Fruit fly (Drosophila melanogaster) whole organism, prepupa: ENCODE data around the gene CG2224.

Source experiments
- CG11762 ChIP-seq: fragments of 200-800 bp; sonication (Bioruptor generic); optimal IDR thresholded peaks from 3 replicates; lab custom pipeline; 2016; ENCODE audit warnings: missing biosample characterization, missing genetic modification characterization; ENCODE audit not compliant: insufficient read depth
- CG11902 ChIP-seq: fragments of 200-800 bp; sonication (Bioruptor generic); optimal IDR thresholded peaks from 3 replicates; lab custom pipeline; 2016; ENCODE audit warnings: missing biosample characterization, missing genetic modification characterization
- CG15336 ChIP-seq: fragments of 200-800 bp; sonication (Bioruptor generic); IDR thresholded peaks from 2 replicates; pipeline ENCODE4 v1.3.6; 2022; ENCODE audit warnings: missing biosample characterization, missing genetic modification characterization
- CG31627 ChIP-seq: fragments of 200-800 bp; sonication (Bioruptor generic); optimal IDR thresholded peaks from 3 replicates; lab custom pipeline; 2016; ENCODE audit warnings: missing biosample characterization, missing genetic modification characterization
- CG32006 ChIP-seq: fragments of 200-800 bp; sonication (Bioruptor generic); optimal IDR thresholded peaks from 3 replicates; lab custom pipeline; 2017; ENCODE audit warnings: missing biosample characterization, mild to moderate bottlenecking, missing genetic modification characterization
- CG3919 ChIP-seq: fragments of 200-800 bp; sonication (Bioruptor generic); optimal IDR thresholded peaks from 3 replicates; lab custom pipeline; 2016; ENCODE audit warnings: missing biosample characterization, missing genetic modification characterization
- CG6163 ChIP-seq: fragments of 200-800 bp; sonication (Bioruptor generic); IDR thresholded peaks from 3 replicates; pipeline ENCODE4 v1.3.6; 2022; ENCODE audit warnings: missing biosample characterization, missing genetic modification characterization
- CG6276 ChIP-seq: fragments of 200-800 bp; sonication (Bioruptor generic); optimal IDR thresholded peaks from 2 replicates; lab custom pipeline; 2017; ENCODE audit warnings: missing biosample characterization, mild to moderate bottlenecking, missing genetic modification characterization
- CG6808 ChIP-seq: fragments of 200-800 bp; sonication (Bioruptor generic); optimal IDR thresholded peaks from 3 replicates; lab custom pipeline; 2017; ENCODE audit warnings: missing biosample characterization, missing genetic modification characterization, mild to moderate bottlenecking, moderate library complexity, missing genetic modification reagents
- CG6854 ChIP-seq: fragments of 200-800 bp; sonication (Bioruptor generic); optimal IDR thresholded peaks from 2 replicates; lab custom pipeline; 2017; ENCODE audit warnings: missing biosample characterization, mild to moderate bottlenecking, missing genetic modification characterization
- CG7368 ChIP-seq: fragments of 200-800 bp; sonication (Bioruptor generic); optimal IDR thresholded peaks from 3 replicates; lab custom pipeline; 2016; ENCODE audit warnings: missing biosample characterization, missing genetic modification characterization
- CG9139 ChIP-seq: fragments of 200-800 bp; sonication (Bioruptor generic); optimal IDR thresholded peaks from 3 replicates; lab custom pipeline; 2017; ENCODE audit warnings: missing biosample characterization, mild to moderate bottlenecking, missing genetic modification characterization
- Eip75B ChIP-seq: fragments of 200-800 bp; sonication (Bioruptor generic); optimal IDR thresholded peaks from 3 replicates; lab custom pipeline; 2016; ENCODE audit warnings: missing biosample characterization, missing genetic modification characterization
- Eip78C ChIP-seq: fragments of 200-800 bp; sonication (Bioruptor generic); peaks from one replicate; lab custom pipeline; 2016; ENCODE audit warnings: missing biosample characterization, missing genetic modification characterization
- Eip93F ChIP-seq: fragments of 200-800 bp; sonication (Bioruptor generic); optimal IDR thresholded peaks from 2 replicates; lab custom pipeline; 2016; ENCODE audit warnings: missing biosample characterization, mild to moderate bottlenecking, missing genetic modification characterization
- Ets21C ChIP-seq: fragments of 200-800 bp; sonication (Bioruptor generic); optimal IDR thresholded peaks from 3 replicates; lab custom pipeline; 2016; ENCODE audit warnings: missing biosample characterization, missing genetic modification characterization
- Hr38 ChIP-seq: sonication (Bioruptor generic); optimal IDR thresholded peaks from 2 replicates; lab custom pipeline; 2016; ENCODE audit warnings: missing biosample characterization, missing genetic modification characterization
- Hr39 ChIP-seq: fragments of 200-800 bp; sonication (Bioruptor generic); optimal IDR thresholded peaks from 2 replicates; lab custom pipeline; 2016; ENCODE audit warnings: missing biosample characterization, missing genetic modification characterization
- Lpt ChIP-seq: fragments of 200-800 bp; sonication (Bioruptor generic); optimal IDR thresholded peaks from 3 replicates; lab custom pipeline; 2016; ENCODE audit warnings: missing biosample characterization, missing genetic modification characterization
- OdsH ChIP-seq: fragments of 200-800 bp; sonication (Bioruptor generic); optimal IDR thresholded peaks from 3 replicates; lab custom pipeline; 2016; ENCODE audit warnings: missing biosample characterization, missing genetic modification characterization
- Smox ChIP-seq: fragments of 200-800 bp; sonication (Bioruptor generic); optimal IDR thresholded peaks from 3 replicates; lab custom pipeline; 2016; ENCODE audit warnings: missing biosample characterization, missing genetic modification characterization
- Sox15 ChIP-seq: fragments of 200-800 bp; sonication (Bioruptor generic); optimal IDR thresholded peaks from 3 replicates; lab custom pipeline; 2016; ENCODE audit warnings: missing biosample characterization, missing genetic modification characterization
- cyc ChIP-seq: fragments of 200-800 bp; sonication (Bioruptor generic); optimal IDR thresholded peaks from 3 replicates; lab custom pipeline; 2016; ENCODE audit warnings: missing biosample characterization, missing genetic modification characterization
- dac ChIP-seq: fragments of 200-800 bp; sonication (Bioruptor generic); optimal IDR thresholded peaks from 2 replicates; lab custom pipeline; 2017; ENCODE audit warnings: missing biosample characterization, mild to moderate bottlenecking, missing genetic modification characterization
- dsx ChIP-seq: fragments of 200-800 bp; optimal IDR thresholded peaks from 3 replicates; lab custom pipeline; 2019; ENCODE audit warnings: missing biosample characterization, mild to moderate bottlenecking, missing genetic modification characterization, moderate library complexity; ENCODE audit not compliant: poor library complexity, severe bottlenecking
- eg ChIP-seq: fragments of 200-800 bp; sonication (Bioruptor generic); IDR thresholded peaks from 3 replicates; pipeline ENCODE4 v1.3.6; 2022; ENCODE audit warnings: missing biosample characterization, missing genetic modification characterization
- esn ChIP-seq: fragments of 200-800 bp; sonication (Bioruptor generic); optimal IDR thresholded peaks from 2 replicates; lab custom pipeline; 2016; ENCODE audit warnings: missing biosample characterization, mild to moderate bottlenecking, missing genetic modification characterization, moderate library complexity
- fd59A ChIP-seq: fragments of 200-800 bp; sonication (Bioruptor generic); optimal IDR thresholded peaks from 2 replicates; lab custom pipeline; 2017; ENCODE audit warnings: missing biosample characterization, mild to moderate bottlenecking, missing genetic modification characterization, missing genetic modification reagents
- fd85E ChIP-seq: fragments of 200-800 bp; sonication (Bioruptor generic); optimal IDR thresholded peaks from 3 replicates; lab custom pipeline; 2016; ENCODE audit warnings: missing biosample characterization, missing genetic modification characterization
- lz ChIP-seq: fragments of 200-800 bp; sonication (Bioruptor generic); optimal IDR thresholded peaks from 3 replicates; lab custom pipeline; 2016; ENCODE audit warnings: missing biosample characterization, missing genetic modification characterization
- net ChIP-seq: fragments of 200-800 bp; sonication (Bioruptor generic); optimal IDR thresholded peaks from 3 replicates; lab custom pipeline; 2016; ENCODE audit warnings: missing biosample characterization, missing genetic modification characterization
- pdm3 ChIP-seq: fragments of 200-800 bp; sonication (Bioruptor generic); optimal IDR thresholded peaks from 3 replicates; lab custom pipeline; 2016; ENCODE audit warnings: missing biosample characterization, missing genetic modification characterization
- salr ChIP-seq, 2 experiments: fragments of 200-800 bp; sonication (Bioruptor generic); optimal IDR thresholded peaks; 3 replicates each; lab custom pipeline; 2016 to 2018; ENCODE audit warnings: missing biosample characterization in 2 of 2, missing genetic modification characterization in 2 of 2, mild to moderate bottlenecking in 1 of 2
- svp ChIP-seq: fragments of 200-800 bp; sonication (Bioruptor generic); peaks from one replicate; lab custom pipeline; 2016; ENCODE audit warnings: missing biosample characterization, missing genetic modification characterization
- topi ChIP-seq: fragments of 200-800 bp; sonication (Bioruptor generic); optimal IDR thresholded peaks from 3 replicates; lab custom pipeline; 2016; ENCODE audit warnings: missing biosample characterization, missing genetic modification characterization
- vri ChIP-seq: fragments of 200-800 bp; sonication (Bioruptor generic); optimal IDR thresholded peaks from 3 replicates; lab custom pipeline; 2016; ENCODE audit warnings: missing biosample characterization, mild to moderate bottlenecking, missing genetic modification characterization

Gene CG2224

DNA sequence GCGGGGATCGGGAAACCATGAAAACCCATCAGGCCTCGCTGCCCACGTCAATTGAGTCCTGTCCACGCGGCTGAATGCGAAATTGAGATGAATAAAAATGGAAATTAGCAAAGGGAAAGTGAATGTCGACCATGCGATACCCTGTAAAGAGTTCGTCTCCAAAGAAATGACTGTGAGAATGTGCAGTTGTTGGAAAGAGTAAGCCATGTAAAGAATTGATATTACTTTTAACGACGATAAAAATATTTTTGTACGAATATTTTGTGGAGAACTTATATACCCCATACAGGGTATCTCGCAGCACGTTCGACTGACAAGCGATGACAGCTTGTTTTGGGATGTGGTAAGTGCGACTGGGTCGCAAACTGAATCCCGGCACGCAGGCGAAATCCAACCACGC lies 42.1 kb upstream of the CG2224 start (continued):
- TF ChIP-seq cyc (GFP tag; lab: Kevin White, UChicago): peak; percentile 76
- peak; percentile 43 for TF ChIP-seq CG6808 (GFP tag; lab: Kevin White, UChicago)
- TF ChIP-seq vri (GFP tag; lab: Kevin White, UChicago): no peak
- peak; percentile 62 for TF ChIP-seq Smox (GFP tag; lab: Kevin White, UChicago)
- TF ChIP-seq eg (GFP tag; lab: Robert Waterston, UW): peak; percentile 76
- peak; percentile 63 for TF ChIP-seq Ets21C (GFP tag; lab: Kevin White, UChicago)
- TF ChIP-seq Hr38 (GFP tag; lab: Kevin White, UChicago): no peak
- no peak for TF ChIP-seq dac (GFP tag; lab: Kevin White, UChicago)
- peak; percentile 63 for TF ChIP-seq Eip75B (GFP tag; lab: Kevin White, UChicago)
- TF ChIP-seq svp (GFP tag; lab: Kevin White, UChicago): peak; percentile 86
- no peak for TF ChIP-seq CG6854
- peak; percentile 48 for TF ChIP-seq Sox15 (GFP tag; lab: Kevin White, UChicago)
- TF ChIP-seq CG11902 (GFP tag; lab: Kevin White, UChicago): peak; percentile 52
- no peak for TF ChIP-seq esn (GFP tag; lab: Kevin White, UChicago)
- TF ChIP-seq CG15336 (GFP tag; lab: Robert Waterston, UW): peak; percentile 72
- TF ChIP-seq dsx (GFP tag; lab: Kevin White, UChicago): no peak
- TF ChIP-seq CG11762 (GFP tag; lab: Kevin White, UChicago): peak; percentile 25
- peak; percentile 1 to 41 for TF ChIP-seq salr (GFP tag; optimal IDR thresholded peaks at IDR 0.05; lab: Kevin White, UChicago)
- TF ChIP-seq CG31627 (GFP tag; lab: Kevin White, UChicago): peak; percentile 83
- TF ChIP-seq CG32006 (GFP tag; lab: Kevin White, UChicago): peak; percentile 73
- no peak for TF ChIP-seq Eip78C
- no peak for TF ChIP-seq fd85E (GFP tag; lab: Kevin White, UChicago)
- peak; percentile 37 for TF ChIP-seq CG7368 (GFP tag; lab: Kevin White, UChicago)
- peak; percentile 72 for TF ChIP-seq topi (GFP tag; lab: Kevin White, UChicago)
- peak; percentile 88 for TF ChIP-seq Hr39 (GFP tag; lab: Kevin White, UChicago)
- TF ChIP-seq pdm3: peak; percentile 60
- peak; percentile 76 for TF ChIP-seq CG3919
- TF ChIP-seq Lpt: no peak
- peak; percentile 16 for TF ChIP-seq CG9139 (GFP tag; lab: Kevin White, UChicago)
- TF ChIP-seq fd59A (GFP tag; lab: Kevin White, UChicago): peak; percentile 20

DNA sequence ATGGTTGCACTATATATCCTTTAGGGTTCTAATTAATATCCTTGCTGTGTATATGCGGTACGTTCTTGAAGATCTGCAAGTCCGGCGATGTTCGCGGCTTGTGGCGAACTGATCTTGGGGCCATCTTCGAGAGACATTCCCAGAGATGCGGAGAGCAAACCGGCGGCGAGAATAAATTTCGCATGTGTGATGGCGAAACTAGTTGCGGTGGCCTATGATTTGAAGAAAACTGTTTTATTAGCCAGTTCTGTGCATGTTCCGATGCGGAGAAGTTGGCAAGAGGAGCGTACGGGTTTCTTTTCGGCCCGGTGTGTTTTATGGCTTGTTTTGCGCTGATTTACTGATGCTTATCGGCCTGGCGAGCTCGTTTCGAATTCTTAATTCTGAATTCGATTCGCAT lies 41.1 kb upstream of the CG2224 start, which contains the start of gene PH4alphaNE1:
PH4alphaNE1 (minus strand) TSS at position 101 of the 400 bp plus-strand sequence.
- TF ChIP-seq CG9139 (GFP tag; lab: Kevin White, UChicago) (no peak), CG3919 (no peak), cyc (GFP tag; lab: Kevin White, UChicago) (no peak), salr (GFP tag; optimal IDR thresholded peaks at IDR 0.05; lab: Kevin White, UChicago) (no peak), net (GFP tag; lab: Kevin White, UChicago) (no peak), CG11762 (GFP tag; lab: Kevin White, UChicago) (no peak), fd59A (GFP tag; lab: Kevin White, UChicago) (no peak), CG6276 (GFP tag; lab: Kevin White, UChicago) (no peak), CG31627 (GFP tag; lab: Kevin White, UChicago) (no peak), CG6163 (GFP tag; lab: Robert Waterston, UW) (no peak), lz (no peak), svp (GFP tag; lab: Kevin White, UChicago) (no peak), Lpt (no peak), Eip93F (no peak), OdsH (GFP tag; lab: Kevin White, UChicago) (no peak), Hr39 (GFP tag; lab: Kevin White, UChicago) (no peak), CG6808 (GFP tag; lab: Kevin White, UChicago) (no peak), Smox (GFP tag; lab: Kevin White, UChicago) (no peak), vri (GFP tag; lab: Kevin White, UChicago) (no peak), dac (GFP tag; lab: Kevin White, UChicago) (no peak)
